Fruit fly (Drosophila melanogaster) whole organism, embryonic: ENCODE measurements around the gene mwh.
"Not testable (repeated sequence)": the region's sequence is repeated elsewhere in the genome, so short reads cannot be mapped to it uniquely, and the experiment has no call there.

ENCODE experiments used
- Aef1 ChIP-seq: fragments of 200-800 bp; sonication (Bioruptor generic); IDR thresholded peaks from 3 replicates; pipeline ENCODE4 v1.3.6; 2022; ENCODE audit warnings: missing biosample characterization, missing genetic modification characterization
- CG10147 ChIP-seq: fragments of 200-800 bp; sonication (Bioruptor generic); optimal IDR thresholded peaks from 2 replicates; lab custom pipeline; 2019; ENCODE audit warnings: missing biosample characterization, mild to moderate bottlenecking, missing genetic modification characterization, moderate library complexity
- CG10462 ChIP-seq: fragments of 200-800 bp; sonication (Bioruptor generic); optimal IDR thresholded peaks from 2 replicates; lab custom pipeline; 2016; ENCODE audit warnings: missing biosample characterization, missing genetic modification characterization
- CG11456 ChIP-seq: fragments of 200-800 bp; sonication (Bioruptor generic); IDR thresholded peaks from 3 replicates; pipeline ENCODE4 v1.3.6; 2022; ENCODE audit warnings: missing biosample characterization, missing genetic modification characterization
- CG12744 ChIP-seq: fragments of 200-800 bp; sonication (Bioruptor generic); optimal IDR thresholded peaks from 2 replicates; lab custom pipeline; 2016; ENCODE audit warnings: missing biosample characterization, missing genetic modification characterization
- CG13123 ChIP-seq: fragments of 200-800 bp; sonication (Bioruptor generic); optimal IDR thresholded peaks from 2 replicates; lab custom pipeline; 2016; ENCODE audit warnings: missing biosample characterization, missing genetic modification characterization
- CG13624 ChIP-seq: fragments of 200-800 bp; sonication (Bioruptor generic); optimal IDR thresholded peaks from 2 replicates; lab custom pipeline; 2016; ENCODE audit warnings: missing biosample characterization, missing genetic modification characterization
- CG15696 ChIP-seq: fragments of 200-800 bp; sonication (Bioruptor generic); optimal IDR thresholded peaks from 2 replicates; lab custom pipeline; 2019; ENCODE audit warnings: missing biosample characterization, mild to moderate bottlenecking, missing genetic modification characterization, moderate library complexity
- CG2712 ChIP-seq: fragments of 200-800 bp; optimal IDR thresholded peaks from 3 replicates; lab custom pipeline; 2019; ENCODE audit warnings: missing biosample characterization, mild to moderate bottlenecking, missing genetic modification characterization, moderate library complexity
- CG31224 ChIP-seq: fragments of 200-800 bp; sonication (Bioruptor generic); IDR thresholded peaks from 2 replicates; pipeline ENCODE4 v1.3.6; 2022; ENCODE audit warnings: missing biosample characterization, missing genetic modification characterization
- CG31441 ChIP-seq: fragments of 200-800 bp; sonication (Bioruptor generic); IDR thresholded peaks from 2 replicates; pipeline ENCODE4 v1.3.6; 2022; ENCODE audit warnings: missing biosample characterization, missing genetic modification characterization
- CG7928 ChIP-seq: fragments of 200-800 bp; sonication (Bioruptor generic); optimal IDR thresholded peaks from 2 replicates; lab custom pipeline; 2017; ENCODE audit warnings: missing biosample characterization, mild to moderate bottlenecking, missing genetic modification characterization
- CG9817 ChIP-seq: fragments of 200-800 bp; sonication (Bioruptor generic); optimal IDR thresholded peaks from 2 replicates; lab custom pipeline; 2018; ENCODE audit warnings: missing biosample characterization, mild to moderate bottlenecking, missing genetic modification characterization, moderate library complexity
- Camta ChIP-seq: fragments of 200-800 bp; sonication (Bioruptor generic); optimal IDR thresholded peaks from 2 replicates; lab custom pipeline; 2016; ENCODE audit warnings: missing biosample characterization, missing genetic modification characterization
- CkIIα-i1 ChIP-seq: fragments of 200-800 bp; sonication (Bioruptor generic); IDR thresholded peaks from 2 replicates; pipeline ENCODE4 v1.3.6; 2022; ENCODE audit warnings: missing biosample characterization, missing genetic modification characterization
- CrebB ChIP-seq: fragments of 200-800 bp; sonication (Bioruptor generic); optimal IDR thresholded peaks from 3 replicates; lab custom pipeline; 2018; ENCODE audit warnings: missing biosample characterization, mild to moderate bottlenecking, missing genetic modification characterization
- Deaf1 ChIP-seq: fragments of 200-800 bp; optimal IDR thresholded peaks from 3 replicates; lab custom pipeline; 2019; ENCODE audit warnings: missing biosample characterization, mild to moderate bottlenecking, missing genetic modification characterization, moderate library complexity
- Doc3 ChIP-seq: fragments of 200-800 bp; sonication (Bioruptor generic); IDR thresholded peaks from 3 replicates; pipeline ENCODE4 v1.3.6; 2022; ENCODE audit warnings: missing biosample characterization, missing genetic modification characterization; ENCODE audit not compliant: partially characterized antibody
- E2f1 ChIP-seq: fragments of 200-800 bp; sonication (Bioruptor generic); IDR thresholded peaks from 2 replicates; pipeline ENCODE4 v1.3.6; 2022; ENCODE audit warnings: missing biosample characterization, missing genetic modification characterization
- HLH3B ChIP-seq: fragments of 200-800 bp; sonication (Bioruptor generic); IDR thresholded peaks from 2 replicates; pipeline ENCODE4 v1.3.6; 2022; ENCODE audit warnings: missing biosample characterization, missing genetic modification characterization
- Hr78 ChIP-seq, 2 experiments: fragments of 200-800 bp in 1 of 2; fragments of >200 bp in 1 of 2; sonication (Bioruptor generic) in 1 of 2; optimal IDR thresholded peaks; 2 replicates each; lab custom pipeline; 2017 to 2019; ENCODE audit warnings: missing biosample characterization in 2 of 2, missing genetic modification characterization in 2 of 2, mild to moderate bottlenecking in 1 of 2, moderate library complexity in 1 of 2
- Lpt ChIP-seq: fragments of >200 bp; optimal IDR thresholded peaks from 2 replicates; lab custom pipeline; 2018; ENCODE audit warnings: missing biosample characterization, missing genetic modification characterization
- Max ChIP-seq: fragments of 200-800 bp; sonication (Bioruptor generic); optimal IDR thresholded peaks from 2 replicates; lab custom pipeline; 2016; ENCODE audit warnings: missing biosample characterization, mild to moderate bottlenecking, missing genetic modification characterization
- Spps ChIP-seq: fragments of 200-800 bp; sonication (Bioruptor generic); optimal IDR thresholded peaks from 2 replicates; lab custom pipeline; 2018; ENCODE audit warnings: missing biosample characterization, mild to moderate bottlenecking, missing genetic modification characterization
- Taf1 ChIP-seq: fragments of 200-800 bp; sonication (Bioruptor generic); IDR thresholded peaks from 2 replicates; pipeline ENCODE4 v1.3.6; 2022; ENCODE audit warnings: missing biosample characterization, missing genetic modification characterization
- ac ChIP-seq: fragments of 200-800 bp; sonication (Bioruptor generic); optimal IDR thresholded peaks from 3 replicates; lab custom pipeline; 2017; ENCODE audit warnings: missing biosample characterization, mild to moderate bottlenecking, missing genetic modification characterization
- ci ChIP-seq: fragments of 200-800 bp; sonication (Bioruptor generic); IDR thresholded peaks from 3 replicates; pipeline ENCODE4 v1.3.6; 2022; ENCODE audit warnings: missing biosample characterization, missing genetic modification characterization
- crp ChIP-seq, 2 experiments: fragments of 200-800 bp; sonication (Bioruptor generic); optimal IDR thresholded peaks; 2 replicates in 1 of 2; 3 replicates in 1 of 2; lab custom pipeline; 2017; ENCODE audit warnings: missing biosample characterization in 2 of 2, missing genetic modification characterization in 2 of 2, mild to moderate bottlenecking in 1 of 2, moderate library complexity in 1 of 2
- dmrt99B ChIP-seq: fragments of 200-800 bp; sonication (Bioruptor generic); optimal IDR thresholded peaks from 2 replicates; lab custom pipeline; 2018; ENCODE audit warnings: missing biosample characterization, mild to moderate bottlenecking, missing genetic modification characterization, moderate library complexity
- emc ChIP-seq: fragments of 200-800 bp; sonication (Bioruptor generic); optimal IDR thresholded peaks from 2 replicates; lab custom pipeline; 2016; ENCODE audit warnings: missing biosample characterization, missing genetic modification characterization
- eve ChIP-seq, 2 experiments: fragments of >200 bp; optimal IDR thresholded peaks; 2 replicates each; lab custom pipeline; 2017; ENCODE audit warnings: missing biosample characterization in 2 of 2, missing genetic modification characterization in 2 of 2
- fd3F ChIP-seq: fragments of 200-800 bp; sonication (Bioruptor generic); optimal IDR thresholded peaks from 2 replicates; lab custom pipeline; 2018; ENCODE audit warnings: missing biosample characterization, mild to moderate bottlenecking, missing genetic modification characterization, moderate library complexity
- gcm2 ChIP-seq: fragments of 200-800 bp; sonication (Bioruptor generic); optimal IDR thresholded peaks from 2 replicates; lab custom pipeline; 2016; ENCODE audit warnings: missing biosample characterization, missing genetic modification characterization
- hth ChIP-seq: fragments of >200 bp; optimal IDR thresholded peaks from 2 replicates; lab custom pipeline; 2017; ENCODE audit warnings: inconsistent platforms
- lilli ChIP-seq: fragments of 200-800 bp; sonication (Bioruptor generic); optimal IDR thresholded peaks from 3 replicates; lab custom pipeline; 2016; ENCODE audit warnings: missing biosample characterization, missing genetic modification characterization
- pzg ChIP-seq: fragments of 200-800 bp; sonication (Bioruptor generic); optimal IDR thresholded peaks from 3 replicates; lab custom pipeline; 2018; ENCODE audit warnings: missing biosample characterization, mild to moderate bottlenecking, missing genetic modification characterization, moderate library complexity
- sd ChIP-seq: fragments of 200-800 bp; sonication (Bioruptor generic); optimal IDR thresholded peaks from 3 replicates; lab custom pipeline; 2018; ENCODE audit warnings: missing biosample characterization, mild to moderate bottlenecking, missing genetic modification characterization, moderate library complexity
- sna ChIP-seq: fragments of 200-800 bp; sonication (Bioruptor generic); IDR thresholded peaks from 2 replicates; pipeline ENCODE4 v1.3.6; 2022; ENCODE audit warnings: missing biosample characterization, missing genetic modification characterization; ENCODE audit not compliant: partially characterized antibody
- sqz ChIP-seq: fragments of 200-800 bp; sonication (Bioruptor generic); optimal IDR thresholded peaks from 3 replicates; lab custom pipeline; 2018; ENCODE audit warnings: missing biosample characterization, mild to moderate bottlenecking, missing genetic modification characterization
- toy ChIP-seq: fragments of 200-800 bp; sonication (Bioruptor generic); IDR thresholded peaks from 2 replicates; pipeline ENCODE4 v1.3.6; 2022; ENCODE audit warnings: missing biosample characterization, missing genetic modification characterization
- tx ChIP-seq: fragments of 200-800 bp; sonication (Bioruptor generic); optimal IDR thresholded peaks from 2 replicates; lab custom pipeline; 2016; ENCODE audit warnings: missing biosample characterization, missing genetic modification characterization
- unc-4 ChIP-seq: fragments of 200-800 bp; sonication (Bioruptor generic); IDR thresholded peaks from 2 replicates; pipeline ENCODE4 v1.3.6; 2022; ENCODE audit warnings: missing biosample characterization, missing genetic modification characterization; ENCODE audit not compliant: partially characterized antibody
- unpg ChIP-seq: fragments of 200-800 bp; sonication (Bioruptor generic); optimal IDR thresholded peaks from 3 replicates; lab custom pipeline; 2018; ENCODE audit warnings: missing biosample characterization, mild to moderate bottlenecking, missing genetic modification characterization, moderate library complexity
- vnd ChIP-seq: fragments of 200-800 bp; sonication (Bioruptor generic); IDR thresholded peaks from 3 replicates; pipeline ENCODE4 v1.3.6; 2022; ENCODE audit warnings: missing biosample characterization, missing genetic modification characterization; ENCODE audit not compliant: partially characterized antibody
- wek ChIP-seq: fragments of 200-800 bp; sonication (Bioruptor generic); optimal IDR thresholded peaks from 3 replicates; lab custom pipeline; 2018; ENCODE audit warnings: missing biosample characterization, mild to moderate bottlenecking, missing genetic modification characterization, moderate library complexity

mwh gene

dm6 chr3L:1245810-1246209, 45.2 kb downstream of the mwh start, which contains the start of gene Klp61F:
Gene Klp61F, minus strand, starts transcription at chr3L:1245910.
- not testable (repeated sequence) for TF ChIP-seq sna (GFP tag; lab: Robert Waterston, UW); sd (tag; lab: Kevin White, UChicago); CG9817 (tag; lab: Kevin White, UChicago)

DNA sequence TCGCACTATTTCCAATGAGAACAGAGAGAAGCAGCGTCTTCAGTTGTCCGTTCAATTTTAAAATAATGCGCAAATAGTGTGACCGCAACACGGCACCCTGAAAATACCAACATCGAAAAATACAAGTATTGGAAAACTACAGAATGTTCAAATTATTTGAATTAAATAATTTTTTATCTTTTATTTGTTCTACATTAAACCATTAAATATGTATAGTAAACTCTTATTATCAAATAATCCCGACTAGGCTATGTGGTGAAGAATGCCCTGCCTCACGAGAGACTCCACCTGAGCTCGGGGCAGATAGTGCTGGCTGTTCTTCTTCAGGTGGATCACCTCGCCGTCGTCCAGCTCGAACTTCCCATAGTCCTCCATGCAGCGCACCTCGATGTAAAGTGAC, 46.2 kb downstream of the mwh start, which contains the start of gene CG32318:
Gene CG32318, minus strand, starts transcription at position 101 of the 400 bp plus-strand sequence.
- TF ChIP-seq unpg (GFP tag; lab: Kevin White, UChicago); emc; Lpt (GFP tag; lab: Kevin White, UChicago): not testable (repeated sequence)

- no peak for TF ChIP-seq dmrt99B (tag; lab: Kevin White, UChicago)
- peak; percentile 2 for TF ChIP-seq Camta (GFP tag; lab: Kevin White, UChicago)
- TF ChIP-seq ci = 0 out of 3 replicates have a peak, but pooled peaks have one; percentile 27
- peak; percentile 45 for TF ChIP-seq CG10147 (GFP tag; lab: Kevin White, UChicago)
- no peak for TF ChIP-seq CG10462
- peak; percentile 60 for TF ChIP-seq Max
- TF ChIP-seq CG13624 (GFP tag; lab: Kevin White, UChicago) = peak; percentile 73
- no peak for TF ChIP-seq CG2712 (tag; lab: Kevin White, UChicago)
- no peak for TF ChIP-seq eve (GFP tag; optimal IDR thresholded peaks at IDR 0.05; lab: Kevin White, UChicago)
- TF ChIP-seq CG13123 (GFP tag; lab: Kevin White, UChicago) = no peak
- TF ChIP-seq CG12744 (GFP tag; lab: Kevin White, UChicago) = no peak
- TF ChIP-seq toy (GFP tag; lab: Robert Waterston, UW) = no peak
- no peak for TF ChIP-seq Hr78 (GFP tag; optimal IDR thresholded peaks at IDR 0.05; lab: Kevin White, UChicago)
- TF ChIP-seq Doc3 = peak; percentile 91
- TF ChIP-seq Aef1 (GFP tag; lab: Robert Waterston, UW) = 0 out of 3 replicates have a peak, but pooled peaks have one; percentile 25
- no peak for TF ChIP-seq CrebB
- no peak for TF ChIP-seq sqz
- TF ChIP-seq CG15696 (tag; lab: Kevin White, UChicago) = peak; percentile 46
- TF ChIP-seq wek (GFP tag; lab: Kevin White, UChicago) = peak; percentile 32
- TF ChIP-seq CG7928 (GFP tag; lab: Kevin White, UChicago) = peak; percentile 10
- no peak for TF ChIP-seq hth (lab: Kevin White, UChicago)
- TF ChIP-seq Taf1 (GFP tag; lab: Robert Waterston, UW) = no peak
- TF ChIP-seq Deaf1 (tag; lab: Kevin White, UChicago) = no peak
- TF ChIP-seq CG31224 (GFP tag; lab: Robert Waterston, UW) = no peak
- no peak for TF ChIP-seq HLH3B (GFP tag; lab: Robert Waterston, UW)
- peak; percentile 76 for TF ChIP-seq lilli
- TF ChIP-seq fd3F (GFP tag; lab: Kevin White, UChicago) = no peak
- peak; percentile 34; the same call in 1 of the 3 replicates for TF ChIP-seq CG11456 (GFP tag; lab: Robert Waterston, UW)
- TF ChIP-seq Spps (tag; lab: Kevin White, UChicago) = no peak
- TF ChIP-seq CG31441 (GFP tag; lab: Robert Waterston, UW) = no peak; the same call in 1 of the 2 replicates
- TF ChIP-seq vnd = peak; percentile 82
- no peak for TF ChIP-seq gcm2 (GFP tag; lab: Kevin White, UChicago)
- TF ChIP-seq ac (GFP tag; lab: Kevin White, UChicago) = no peak
- peak; percentile 77 for TF ChIP-seq pzg
- peak; percentile 89 for TF ChIP-seq unc-4
- TF ChIP-seq crp (GFP tag; optimal IDR thresholded peaks at IDR 0.05; lab: Kevin White, UChicago) = peak in 1 of 2 experiments; percentile 12
- TF ChIP-seq CkIIα-i1 = no peak
- TF ChIP-seq E2f1 (GFP tag; lab: Robert Waterston, UW) = peak; percentile 62
- peak; percentile 62 for TF ChIP-seq tx (GFP tag; lab: Kevin White, UChicago)
Measured at dm6 chr3L:1247627-1248295, 47.2 kb downstream of the mwh start, which contains the start of the genes Psf1 and Sac1. Gene Psf1, minus strand, starts transcription at chr3L:1247677. Gene Sac1, plus strand, starts transcription at chr3L:1247817.
